Fruit fly (Drosophila melanogaster) whole organism, embryonic: ENCODE results near the gene DCP2.

Source experiments
- Abd-B ChIP-seq: fragments of 200-800 bp; sonication (Bioruptor generic); optimal IDR thresholded peaks from 2 replicates; lab custom pipeline; 2018; ENCODE audit warnings: missing biosample characterization, mild to moderate bottlenecking, missing genetic modification characterization, moderate library complexity
- Bdp1 ChIP-seq: fragments of 200-800 bp; sonication (Bioruptor generic); optimal IDR thresholded peaks from 3 replicates; lab custom pipeline; 2016; ENCODE audit warnings: missing biosample characterization, missing genetic modification characterization
- CG10267 ChIP-seq: fragments of 200-800 bp; sonication (Bioruptor generic); optimal IDR thresholded peaks from 2 replicates; lab custom pipeline; 2018; ENCODE audit warnings: missing biosample characterization, mild to moderate bottlenecking, missing genetic modification characterization, moderate library complexity
- CG10959 ChIP-seq: fragments of 200-800 bp; sonication (Bioruptor generic); IDR thresholded peaks from 2 replicates; pipeline ENCODE4 v1.3.6; 2022; ENCODE audit warnings: missing biosample characterization, missing genetic modification characterization
- CG11695 ChIP-seq: fragments of 200-800 bp; sonication (Bioruptor generic); IDR thresholded peaks from 3 replicates; pipeline ENCODE4 v1.3.6; 2022; ENCODE audit warnings: missing biosample characterization, missing genetic modification characterization
- CG12219 ChIP-seq: fragments of 200-800 bp; sonication (Bioruptor generic); optimal IDR thresholded peaks from 3 replicates; lab custom pipeline; 2018; ENCODE audit warnings: missing biosample characterization, mild to moderate bottlenecking, missing genetic modification characterization
- CG12299 ChIP-seq: fragments of 200-800 bp; sonication (Bioruptor generic); optimal IDR thresholded peaks from 2 replicates; lab custom pipeline; 2018; ENCODE audit warnings: missing biosample characterization, mild to moderate bottlenecking, missing genetic modification characterization
- CG12391 ChIP-seq: fragments of 200-800 bp; sonication (Bioruptor generic); optimal IDR thresholded peaks from 3 replicates; lab custom pipeline; 2018; ENCODE audit warnings: missing biosample characterization, mild to moderate bottlenecking, missing genetic modification characterization, moderate library complexity
- CG13123 ChIP-seq: fragments of 200-800 bp; sonication (Bioruptor generic); optimal IDR thresholded peaks from 2 replicates; lab custom pipeline; 2016; ENCODE audit warnings: missing biosample characterization, missing genetic modification characterization
- CG14667 ChIP-seq: fragments of 200-800 bp; sonication (Bioruptor generic); IDR thresholded peaks from 2 replicates; pipeline ENCODE4 v1.3.6; 2022; ENCODE audit warnings: missing biosample characterization, missing genetic modification characterization
- CG1603 ChIP-seq: fragments of 200-800 bp; sonication (Bioruptor generic); optimal IDR thresholded peaks from 2 replicates; lab custom pipeline; 2019; ENCODE audit warnings: missing biosample characterization, mild to moderate bottlenecking, missing genetic modification characterization, moderate library complexity
- CG17359 ChIP-seq: fragments of 200-800 bp; sonication (Bioruptor generic); optimal IDR thresholded peaks from 3 replicates; lab custom pipeline; 2018; ENCODE audit warnings: missing biosample characterization, mild to moderate bottlenecking, missing genetic modification characterization, moderate library complexity
- CG2116 ChIP-seq: fragments of 200-800 bp; sonication (Bioruptor generic); optimal IDR thresholded peaks from 3 replicates; lab custom pipeline; 2018; ENCODE audit warnings: missing biosample characterization, mild to moderate bottlenecking, missing genetic modification characterization
- CG3163 ChIP-seq: fragments of 200-800 bp; sonication (Bioruptor generic); optimal IDR thresholded peaks from 3 replicates; lab custom pipeline; 2016; ENCODE audit warnings: missing biosample characterization, missing genetic modification characterization
- CG3281 ChIP-seq: fragments of 200-800 bp; sonication (Bioruptor generic); optimal IDR thresholded peaks from 3 replicates; lab custom pipeline; 2017; ENCODE audit warnings: missing biosample characterization, mild to moderate bottlenecking, missing genetic modification characterization
- CG3407 ChIP-seq: fragments of 200-800 bp; sonication (Bioruptor generic); optimal IDR thresholded peaks from 2 replicates; lab custom pipeline; 2018; ENCODE audit warnings: missing biosample characterization, mild to moderate bottlenecking, missing genetic modification characterization
- CG34422 ChIP-seq: fragments of 200-800 bp; sonication (Bioruptor generic); IDR thresholded peaks from 3 replicates; pipeline ENCODE4 v1.3.6; 2022; ENCODE audit warnings: missing biosample characterization, missing genetic modification characterization
- CG4360 ChIP-seq: fragments of 200-800 bp; sonication (Bioruptor generic); IDR thresholded peaks from 2 replicates; pipeline ENCODE4 v1.3.6; 2022; ENCODE audit warnings: missing biosample characterization, missing genetic modification characterization
- CG4820 ChIP-seq: fragments of 200-800 bp; sonication (Bioruptor generic); optimal IDR thresholded peaks from 3 replicates; lab custom pipeline; 2016; ENCODE audit warnings: missing biosample characterization, missing genetic modification characterization
- CG5245 ChIP-seq: fragments of 200-800 bp; sonication (Bioruptor generic); optimal IDR thresholded peaks from 3 replicates; lab custom pipeline; 2016; ENCODE audit warnings: missing biosample characterization, missing genetic modification characterization
- CG6854 ChIP-seq: fragments of 200-800 bp; sonication (Bioruptor generic); optimal IDR thresholded peaks from 3 replicates; lab custom pipeline; 2017; ENCODE audit warnings: missing biosample characterization, mild to moderate bottlenecking, missing genetic modification characterization
- CG8924 ChIP-seq: fragments of 200-800 bp; optimal IDR thresholded peaks from 3 replicates; lab custom pipeline; 2019; ENCODE audit warnings: missing biosample characterization, mild to moderate bottlenecking, missing genetic modification characterization, moderate library complexity
- CG9215 ChIP-seq: fragments of 200-800 bp; sonication (Bioruptor generic); IDR thresholded peaks from 2 replicates; pipeline ENCODE4 v1.3.6; 2022; ENCODE audit warnings: missing biosample characterization, missing genetic modification characterization
- CG9609 ChIP-seq: fragments of 200-800 bp; sonication (Bioruptor generic); optimal IDR thresholded peaks from 3 replicates; lab custom pipeline; 2016; ENCODE audit warnings: missing biosample characterization, missing genetic modification characterization
- CHES-1-like ChIP-seq: fragments of 200-800 bp; sonication (Bioruptor generic); optimal IDR thresholded peaks from 2 replicates; lab custom pipeline; 2016; ENCODE audit warnings: missing biosample characterization, missing genetic modification characterization
- D ChIP-seq, 2 experiments: fragments of 200-800 bp in 1 of 2; fragments of >200 bp in 1 of 2; sonication (Bioruptor generic) in 1 of 2; optimal IDR thresholded peaks; 2 replicates in 1 of 2; 3 replicates in 1 of 2; lab custom pipeline; 2017; ENCODE audit warnings: mild to moderate bottlenecking in 1 of 2, missing biosample characterization in 1 of 2, missing genetic modification characterization in 1 of 2, missing genetic modification reagents in 1 of 2
- Fer1 ChIP-seq: fragments of 200-800 bp; sonication (Bioruptor generic); optimal IDR thresholded peaks from 2 replicates; lab custom pipeline; 2017; ENCODE audit warnings: missing biosample characterization, mild to moderate bottlenecking, missing genetic modification characterization
- GATAe ChIP-seq: fragments of 200-800 bp; sonication (Bioruptor generic); conservative IDR thresholded peaks from 2 replicates; pipeline ENCODE4 v1.3.6; 2022; ENCODE audit warnings: missing biosample characterization, missing genetic modification characterization
- HLH3B ChIP-seq: fragments of 200-800 bp; sonication (Bioruptor generic); IDR thresholded peaks from 2 replicates; pipeline ENCODE4 v1.3.6; 2022; ENCODE audit warnings: missing biosample characterization, missing genetic modification characterization
- Jarid2 ChIP-seq: fragments of 200-800 bp; sonication (Bioruptor generic); optimal IDR thresholded peaks from 3 replicates; lab custom pipeline; 2017; ENCODE audit warnings: mild to moderate bottlenecking, missing biosample characterization, missing genetic modification reagents, missing genetic modification characterization
- Kr ChIP-seq: fragments of 200-800 bp; sonication (Bioruptor generic); optimal IDR thresholded peaks from 2 replicates; lab custom pipeline; 2017; ENCODE audit warnings: missing biosample characterization, mild to moderate bottlenecking, missing genetic modification characterization
- Mes4 ChIP-seq: fragments of 200-800 bp; sonication (Bioruptor generic); optimal IDR thresholded peaks from 2 replicates; lab custom pipeline; 2016; ENCODE audit warnings: missing biosample characterization, missing genetic modification characterization
- Tbp ChIP-seq: fragments of >200 bp; optimal IDR thresholded peaks from 2 replicates; lab custom pipeline; 2018; ENCODE audit warnings: missing biosample characterization, missing genetic modification characterization
- ase ChIP-seq: fragments of 200-800 bp; sonication (Bioruptor generic); IDR thresholded peaks from 3 replicates; pipeline ENCODE4 v1.3.6; 2022; ENCODE audit warnings: missing biosample characterization, missing genetic modification characterization
- bcd ChIP-seq: fragments of 200-800 bp; sonication (Bioruptor generic); optimal IDR thresholded peaks from 2 replicates; lab custom pipeline; 2017; ENCODE audit warnings: missing biosample characterization, mild to moderate bottlenecking, missing genetic modification characterization
- crol ChIP-seq: fragments of 200-800 bp; sonication (Bioruptor generic); IDR thresholded peaks from 2 replicates; pipeline ENCODE4 v1.3.6; 2022; ENCODE audit warnings: missing biosample characterization, missing genetic modification characterization
- dm ChIP-seq: fragments of 200-800 bp; sonication (Bioruptor generic); optimal IDR thresholded peaks from 3 replicates; lab custom pipeline; 2016; ENCODE audit warnings: missing biosample characterization, missing genetic modification characterization
- dmrt11E ChIP-seq: fragments of 200-800 bp; sonication (Bioruptor generic); optimal IDR thresholded peaks from 3 replicates; lab custom pipeline; 2018; ENCODE audit warnings: missing biosample characterization, mild to moderate bottlenecking, missing genetic modification characterization, moderate library complexity
- esg ChIP-seq: fragments of 200-800 bp; sonication (Bioruptor generic); conservative IDR thresholded peaks from 2 replicates; pipeline ENCODE4 v1.3.6; 2022; ENCODE audit warnings: missing biosample characterization, missing genetic modification characterization
- gem ChIP-seq: fragments of 200-800 bp; sonication (Bioruptor generic); optimal IDR thresholded peaks from 2 replicates; lab custom pipeline; 2019; ENCODE audit warnings: missing biosample characterization, mild to moderate bottlenecking, missing genetic modification characterization, moderate library complexity
- grn ChIP-seq: fragments of 200-800 bp; sonication (Bioruptor generic); optimal IDR thresholded peaks from 3 replicates; lab custom pipeline; 2017; ENCODE audit warnings: missing biosample characterization, missing genetic modification characterization
- gsb-n ChIP-seq: fragments of 200-800 bp; sonication (Bioruptor generic); optimal IDR thresholded peaks from 3 replicates; lab custom pipeline; 2018; ENCODE audit warnings: missing biosample characterization, mild to moderate bottlenecking, missing genetic modification characterization
- org-1 ChIP-seq: fragments of 200-800 bp; sonication (Bioruptor generic); optimal IDR thresholded peaks from 2 replicates; lab custom pipeline; 2017; ENCODE audit warnings: missing biosample characterization, missing genetic modification characterization
- rib ChIP-seq: fragments of 200-800 bp; sonication (Bioruptor generic); IDR thresholded peaks from 2 replicates; pipeline ENCODE4 v1.3.6; 2022; ENCODE audit warnings: missing biosample characterization, missing genetic modification characterization
- schlank ChIP-seq: fragments of 200-800 bp; sonication (Bioruptor generic); optimal IDR thresholded peaks from 2 replicates; lab custom pipeline; 2018; ENCODE audit warnings: missing biosample characterization, mild to moderate bottlenecking, missing genetic modification characterization
- sima ChIP-seq: fragments of 200-800 bp; sonication (Bioruptor generic); optimal IDR thresholded peaks from 2 replicates; lab custom pipeline; 2016; ENCODE audit warnings: missing biosample characterization, missing genetic modification characterization
- sisA ChIP-seq: fragments of 200-800 bp; sonication (Bioruptor generic); IDR thresholded peaks from 2 replicates; pipeline ENCODE4 v1.3.6; 2022; ENCODE audit warnings: missing biosample characterization, missing genetic modification characterization
- so ChIP-seq: fragments of 200-800 bp; sonication (Bioruptor generic); IDR thresholded peaks from 3 replicates; pipeline ENCODE4 v1.3.6; 2022; ENCODE audit warnings: missing biosample characterization, missing genetic modification characterization
- ssp ChIP-seq: fragments of 200-800 bp; sonication (Bioruptor generic); IDR thresholded peaks from 2 replicates; pipeline ENCODE4 v1.3.6; 2022; ENCODE audit warnings: missing biosample characterization, missing genetic modification characterization
- stc ChIP-seq: fragments of 200-800 bp; sonication (Bioruptor generic); IDR thresholded peaks from 2 replicates; pipeline ENCODE4 v1.3.6; 2022; ENCODE audit warnings: missing biosample characterization, missing genetic modification characterization

Gene DCP2

dm6 chr3L:15787406-15787805, 38.8 kb downstream of the DCP2 start (continued):
- TF ChIP-seq GATAe (GFP tag; lab: Robert Waterston, UW) (no peak), so (peak; percentile 56; the same call in 2 of the 3 replicates), Kr (GFP tag; lab: Kevin White, UChicago) (peak; percentile 50), dmrt11E (tag; lab: Kevin White, UChicago) (peak; percentile 89), schlank (tag; lab: Kevin White, UChicago) (no peak), CG34422 (0 out of 3 replicates have a peak, but pooled peaks have one; percentile 36), grn (GFP tag; lab: Kevin White, UChicago) (no peak), CG3163 (GFP tag; lab: Kevin White, UChicago) (no peak), CG12299 (peak; percentile 58), CG8924 (tag; lab: Kevin White, UChicago) (peak; percentile 83), HLH3B (peak; percentile 38; the same call in 1 of the 2 replicates), CG9215 (GFP tag; lab: Robert Waterston, UW) (no peak), bcd (GFP tag; lab: Kevin White, UChicago) (peak; percentile 26), CG5245 (peak; percentile 26), CG12219 (no peak), gem (tag; lab: Kevin White, UChicago) (peak; percentile 84), CHES-1-like (GFP tag; lab: Kevin White, UChicago) (no peak), CG1603 (tag; lab: Kevin White, UChicago) (no peak), Bdp1 (GFP tag; lab: Kevin White, UChicago) (no peak), rib (GFP tag; lab: Robert Waterston, UW) (no peak), stc (GFP tag; lab: Robert Waterston, UW) (peak; percentile 36; the same call in 1 of the 2 replicates), CG10959 (GFP tag; lab: Robert Waterston, UW) (0 out of 2 replicates have a peak, but pooled peaks have one; percentile 52), ase (GFP tag; lab: Robert Waterston, UW) (no peak), CG3281 (GFP tag; lab: Kevin White, UChicago) (peak; percentile 4), Abd-B (GFP tag; lab: Kevin White, UChicago) (no peak), CG6854 (GFP tag; lab: Kevin White, UChicago) (peak; percentile 23), CG12391 (peak; percentile 77), CG17359 (peak; percentile 59), CG3407 (peak; percentile 39), CG13123 (peak; percentile 16), CG10267 (tag; lab: Kevin White, UChicago) (peak; percentile 79), CG11695 (GFP tag; lab: Robert Waterston, UW) (0 out of 3 replicates have a peak, but pooled peaks have one; percentile 46), D (optimal IDR thresholded peaks at IDR 0.05; lab: Kevin White, UChicago) (no peak), D (GFP tag; optimal IDR thresholded peaks at IDR 0.05; lab: Kevin White, UChicago) (peak; percentile 70), dm (no peak), org-1 (peak; percentile 22), sima (no peak), CG4360 (0 out of 2 replicates have a peak, but pooled peaks have one; percentile 3), Mes4 (no peak), sisA (GFP tag; lab: Robert Waterston, UW) (peak; percentile 21; the same call in 1 of the 2 replicates), gsb-n (tag; lab: Kevin White, UChicago) (peak; percentile 78), CG9609 (GFP tag; lab: Kevin White, UChicago) (no peak), Jarid2 (GFP tag; lab: Kevin White, UChicago) (peak; percentile 19), crol (GFP tag; lab: Robert Waterston, UW) (no peak), esg (GFP tag; lab: Robert Waterston, UW) (0 out of 2 replicates have a peak, but pooled peaks have one; percentile 14), Fer1 (GFP tag; lab: Kevin White, UChicago) (peak; percentile 46), ssp (0 out of 2 replicates have a peak, but pooled peaks have one; percentile 23), Tbp (no peak), CG2116 (GFP tag; lab: Kevin White, UChicago) (peak; percentile 7), CG4820 (GFP tag; lab: Kevin White, UChicago) (peak; percentile 19), CG14667 (peak; percentile 26; the same call in 1 of the 2 replicates)
